Worm (Caenorhabditis elegans): ENCODE measurements around the gene nap-1.

nap-1 gene

DNA sequence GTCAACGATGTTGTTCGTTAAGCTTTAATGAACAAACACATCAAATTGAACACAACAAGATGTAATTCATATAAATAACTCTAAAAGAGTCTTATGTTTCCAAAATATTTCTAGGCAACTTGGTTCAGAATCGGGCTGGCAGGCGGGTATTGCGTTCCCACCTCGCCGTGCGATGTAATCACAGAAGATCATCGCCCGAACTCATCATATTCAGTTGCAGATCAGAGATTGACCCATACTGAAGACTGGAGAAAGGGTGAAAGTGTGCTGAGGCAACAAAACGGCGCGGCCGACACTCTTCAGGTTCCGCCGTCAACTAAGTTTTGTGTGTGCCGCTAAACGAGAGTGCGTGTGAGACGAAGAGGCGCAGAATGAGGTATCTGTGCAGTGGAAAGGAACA is 49.4 kb upstream of the nap-1 start (continued):
- TF ChIP-seq hsf-1 (GFP tag; IDR thresholded peaks at IDR 0.05): peak; percentile 87
- TF ChIP-seq ceh-100 (GFP tag; IDR thresholded peaks at IDR 0.05): peak; percentile 76
- peak; percentile 77 for TF ChIP-seq ztf-26 (tag; optimal IDR thresholded peaks at IDR 0.05)
- TF ChIP-seq nhr-27 (tag; optimal IDR thresholded peaks at IDR 0.05): no peak
- TF ChIP-seq attf-6 (GFP tag; IDR thresholded peaks at IDR 0.05): peak; percentile 91
- no peak for TF ChIP-seq F57C9.4 (tag; optimal IDR thresholded peaks at IDR 0.05)
- TF ChIP-seq egl-18 (GFP tag; IDR thresholded peaks at IDR 0.05): 0 out of 2 replicates have a peak, but pooled peaks have one; percentile 35
- peak; percentile 60 for TF ChIP-seq madf-8 (GFP tag; conservative IDR thresholded peaks at IDR 0.05)
- peak; percentile 74 for TF ChIP-seq unc-130 (GFP tag; optimal IDR thresholded peaks at IDR 0.05)
- no peak for TF ChIP-seq pha-4 (tag; optimal IDR thresholded peaks at IDR 0.05)
- TF ChIP-seq mcd-1 (GFP tag; IDR thresholded peaks at IDR 0.05): peak; percentile 84
- TF ChIP-seq nhr-179 (tag; optimal IDR thresholded peaks at IDR 0.05): no peak
- no peak for TF ChIP-seq ceh-58 (GFP tag; IDR thresholded peaks at IDR 0.05)
- peak; percentile 98 for TF ChIP-seq D2030.7 (GFP tag; IDR thresholded peaks at IDR 0.05)
- TF ChIP-seq tbp1 (GFP tag; optimal IDR thresholded peaks at IDR 0.05): peak; percentile 83
- TF ChIP-seq madf-6 (GFP tag; IDR thresholded peaks at IDR 0.05): peak; percentile 91
- TF ChIP-seq madf-3 (GFP tag; IDR thresholded peaks at IDR 0.05): peak; percentile 88
- peak; percentile 61 for TF ChIP-seq K11D2.4 (GFP tag; IDR thresholded peaks at IDR 0.05)
- TF ChIP-seq rcor-1 (GFP tag; IDR thresholded peaks at IDR 0.05): peak; percentile 97
- peak; percentile 83 for TF ChIP-seq mes-4 (tag; optimal IDR thresholded peaks at IDR 0.05)
- peak; percentile 58 for TF ChIP-seq athp-1 (tag; optimal IDR thresholded peaks at IDR 0.05)
- no peak for TF ChIP-seq hlh-12 (tag; optimal IDR thresholded peaks at IDR 0.05)
- TF ChIP-seq ets-4 (GFP tag; optimal IDR thresholded peaks at IDR 0.05): peak; percentile 74
- TF ChIP-seq lsl-1 (GFP tag; optimal IDR thresholded peaks at IDR 0.05): peak; percentile 87
- no peak for TF ChIP-seq bed-1 (GFP tag; IDR thresholded peaks at IDR 0.05)
- no peak for TF ChIP-seq dpl-1 (GFP tag; optimal IDR thresholded peaks at IDR 0.05)
- peak; percentile 95 for TF ChIP-seq snpc-1.3 (tag; optimal IDR thresholded peaks at IDR 0.05; ENCODE audit: insufficient read depth)
- peak; percentile 34 for TF ChIP-seq B0035.1 (tag; optimal IDR thresholded peaks at IDR 0.05)
- peak; percentile 46 for TF ChIP-seq tbx-9 (tag; optimal IDR thresholded peaks at IDR 0.05; ENCODE audit: borderline replicate concordance)
- no peak for TF ChIP-seq zim-3 (tag; optimal IDR thresholded peaks at IDR 0.05)
- no peak for TF ChIP-seq lin-26 (GFP tag; IDR thresholded peaks at IDR 0.05)
- TF ChIP-seq bed-2 (GFP tag; IDR thresholded peaks at IDR 0.05): no peak
- TF ChIP-seq lsy-27 (tag; optimal IDR thresholded peaks at IDR 0.05; ENCODE audit: borderline replicate concordance, insufficient read depth): no peak
- peak; percentile 85 for TF ChIP-seq Y56A3A.18 (GFP tag; IDR thresholded peaks at IDR 0.05)
- TF ChIP-seq atf-7 (tag; optimal IDR thresholded peaks at IDR 0.05): peak; percentile 47
- TF ChIP-seq lin-40 (tag; optimal IDR thresholded peaks at IDR 0.05): peak; percentile 85
- peak; percentile 56 for TF ChIP-seq hrde-1 (tag; optimal IDR thresholded peaks at IDR 0.05; ENCODE audit: borderline replicate concordance)
- TF ChIP-seq attf-3 (GFP tag; conservative IDR thresholded peaks at IDR 0.05): peak; percentile 65
- peak; percentile 74 for TF ChIP-seq F39B2.1 (GFP tag; IDR thresholded peaks at IDR 0.05)
- TF ChIP-seq somi-1 (GFP tag; optimal IDR thresholded peaks at IDR 0.05): peak; percentile 70
- TF ChIP-seq let-607 (tag; optimal IDR thresholded peaks at IDR 0.05): peak; percentile 33 to 72
- TF ChIP-seq die-1 (tag; optimal IDR thresholded peaks at IDR 0.05): peak; percentile 56
- peak; percentile 51; the same call in 1 of the 2 replicates for TF ChIP-seq Y53F4B.3 (GFP tag; IDR thresholded peaks at IDR 0.05)
- TF ChIP-seq rpc-1 (optimal IDR thresholded peaks at IDR 0.05): no peak
- TF ChIP-seq rpc-1 (tag; optimal IDR thresholded peaks at IDR 0.05): peak; percentile 18
- TF ChIP-seq nfya-2 (GFP tag; IDR thresholded peaks at IDR 0.05): no peak
- no peak for TF ChIP-seq F55B11.4 (tag; optimal IDR thresholded peaks at IDR 0.05; ENCODE audit: borderline replicate concordance, insufficient read depth)
- peak; percentile 99 for TF ChIP-seq snpc-4 (GFP tag; optimal IDR thresholded peaks at IDR 0.05)
- TF ChIP-seq snpc-4 (tag; optimal IDR thresholded peaks at IDR 0.05): peak; percentile 99 to 100 (median 99)

All from whole organism, young adult.